Worm (Caenorhabditis elegans) whole organism, L3 larva: Measurements from ENCODE around the gene aman-1.

Source experiments
- eor-1 ChIP-seq, 2 experiments: fragments of 150-350 bp; optimal IDR thresholded peaks; 2 replicates each; lab custom pipeline; 2014 to 2018; ENCODE audit warnings: missing biosample characterization in 2 of 2, missing genetic modification characterization in 2 of 2
- hmg-11 ChIP-seq: sonication (generic microtip); optimal IDR thresholded peaks from 2 replicates; lab custom pipeline; 2016; ENCODE audit warnings: missing genetic modification characterization, missing compliant biosample characterization
- snpc-4 ChIP-seq: fragments of 150-350 bp; optimal IDR thresholded peaks from 2 replicates; lab custom pipeline; 2014; ENCODE audit warnings: missing biosample characterization, missing genetic modification characterization
- ztf-4 ChIP-seq: fragments of 150-350 bp; optimal IDR thresholded peaks from 2 replicates; lab custom pipeline; 2014; ENCODE audit warnings: missing biosample characterization, missing genetic modification characterization

DNA sequence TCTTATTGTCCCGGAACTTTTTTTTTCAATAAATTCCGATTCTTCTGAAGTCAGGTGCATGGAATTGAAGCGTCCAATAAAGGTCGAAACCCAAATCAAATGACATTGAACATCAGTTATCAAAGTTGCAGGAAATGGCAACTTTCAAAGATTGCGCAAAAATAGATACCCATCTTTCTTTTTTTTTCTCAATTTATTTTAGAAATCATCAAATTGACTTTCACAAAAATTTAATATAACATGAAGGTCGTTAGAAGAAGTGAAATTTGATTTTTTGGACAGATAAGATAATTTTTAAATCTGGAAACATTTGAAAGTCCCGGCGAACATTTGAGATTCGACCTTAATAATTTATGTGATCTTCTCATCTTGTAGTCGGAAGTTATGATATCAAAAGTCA, 27.2 kb upstream of the aman-1 start:
- no peak for TF ChIP-seq snpc-4 (tag; lab: Kevin White, UChicago)
- TF ChIP-seq hmg-11, result no peak
- no peak for TF ChIP-seq eor-1 (tag; optimal IDR thresholded peaks at IDR 0.05; lab: Kevin White, UChicago)
- no peak for TF ChIP-seq ztf-4
